Fruit fly (Drosophila melanogaster) whole organism, adult: Measurements from ENCODE around the gene CG7182.

ENCODE experiments used
- CG11617 ChIP-seq: fragments of 200-800 bp; sonication (Bioruptor generic); optimal IDR thresholded peaks from 2 replicates; lab custom pipeline; 2017; ENCODE audit warnings: mild to moderate bottlenecking, missing biosample characterization, missing genetic modification reagents, missing genetic modification characterization
- CG12768 ChIP-seq: fragments of 200-800 bp; sonication (Bioruptor generic); optimal IDR thresholded peaks from 2 replicates; lab custom pipeline; 2017; ENCODE audit warnings: missing biosample characterization, missing genetic modification characterization, mild to moderate bottlenecking, moderate library complexity, missing genetic modification reagents
- CG14711 ChIP-seq: fragments of 200-800 bp; sonication (Bioruptor generic); optimal IDR thresholded peaks from 2 replicates; lab custom pipeline; 2018; ENCODE audit warnings: missing biosample characterization, mild to moderate bottlenecking, missing genetic modification characterization, moderate library complexity
- CG1620 ChIP-seq: fragments of 200-800 bp; sonication (Bioruptor generic); optimal IDR thresholded peaks from 2 replicates; lab custom pipeline; 2016; ENCODE audit warnings: missing biosample characterization, missing genetic modification characterization
- CG33017 ChIP-seq: fragments of 200-800 bp; sonication (Bioruptor generic); optimal IDR thresholded peaks from 2 replicates; lab custom pipeline; 2018; ENCODE audit warnings: missing biosample characterization, mild to moderate bottlenecking, missing genetic modification characterization, moderate library complexity
- CG5204 ChIP-seq: fragments of 200-800 bp; sonication (Bioruptor generic); optimal IDR thresholded peaks from 2 replicates; lab custom pipeline; 2016; ENCODE audit warnings: missing biosample characterization, missing genetic modification characterization
- CG7045 ChIP-seq: fragments of 200-800 bp; sonication (Bioruptor generic); optimal IDR thresholded peaks from 2 replicates; lab custom pipeline; 2017; ENCODE audit warnings: missing biosample characterization, mild to moderate bottlenecking, missing genetic modification characterization
- CG7101 ChIP-seq: fragments of 200-800 bp; sonication (Bioruptor generic); optimal IDR thresholded peaks from 2 replicates; lab custom pipeline; 2018; ENCODE audit warnings: missing biosample characterization, mild to moderate bottlenecking, missing genetic modification characterization, moderate library complexity
- Clk ChIP-seq: fragments of 200-800 bp; sonication (Bioruptor generic); optimal IDR thresholded peaks from 2 replicates; lab custom pipeline; 2017; ENCODE audit warnings: missing biosample characterization, missing genetic modification characterization
- Crg-1 ChIP-seq: fragments of 200-800 bp; sonication (Bioruptor generic); optimal IDR thresholded peaks from 2 replicates; lab custom pipeline; 2016; ENCODE audit warnings: missing biosample characterization, missing genetic modification characterization
- Hr96 ChIP-seq: fragments of 200-800 bp; sonication (Bioruptor generic); optimal IDR thresholded peaks from 2 replicates; lab custom pipeline; 2016; ENCODE audit warnings: missing biosample characterization, missing genetic modification characterization
- Mnt ChIP-seq: fragments of 200-800 bp; sonication (Bioruptor generic); optimal IDR thresholded peaks from 2 replicates; lab custom pipeline; 2016; ENCODE audit warnings: missing biosample characterization, mild to moderate bottlenecking, missing genetic modification characterization
- bab1 ChIP-seq: fragments of 200-800 bp; sonication (Bioruptor generic); optimal IDR thresholded peaks from 3 replicates; lab custom pipeline; 2019; ENCODE audit warnings: missing biosample characterization, mild to moderate bottlenecking, missing genetic modification characterization, moderate library complexity
- cic ChIP-seq: fragments of 200-800 bp; sonication (Bioruptor generic); optimal IDR thresholded peaks from 2 replicates; lab custom pipeline; 2017; ENCODE audit warnings: missing biosample characterization, mild to moderate bottlenecking, missing genetic modification characterization, moderate library complexity
- cnc ChIP-seq, 2 experiments: fragments of >200 bp; optimal IDR thresholded peaks; 2 replicates each; lab custom pipeline; 2017
- kay ChIP-seq: fragments of 200-800 bp; sonication (Bioruptor generic); peaks from one replicate; lab custom pipeline; 2016; ENCODE audit warnings: missing biosample characterization, missing genetic modification characterization, borderline replicate concordance
- ovo ChIP-seq: fragments of 200-800 bp; sonication (Bioruptor generic); optimal IDR thresholded peaks from 2 replicates; lab custom pipeline; 2016; ENCODE audit warnings: missing biosample characterization, missing genetic modification characterization
- pad ChIP-seq: fragments of 200-800 bp; sonication (Bioruptor generic); optimal IDR thresholded peaks from 3 replicates; lab custom pipeline; 2017; ENCODE audit warnings: missing biosample characterization, missing genetic modification characterization, mild to moderate bottlenecking, moderate library complexity, missing genetic modification reagents
- tj ChIP-seq: fragments of 200-800 bp; sonication (Bioruptor generic); optimal IDR thresholded peaks from 3 replicates; lab custom pipeline; 2017; ENCODE audit warnings: missing biosample characterization, mild to moderate bottlenecking, missing genetic modification characterization, moderate library complexity
- toe ChIP-seq: fragments of 200-800 bp; sonication (Bioruptor generic); optimal IDR thresholded peaks from 2 replicates; lab custom pipeline; 2016; ENCODE audit warnings: missing biosample characterization, missing genetic modification characterization

Gene CG7182

DNA sequence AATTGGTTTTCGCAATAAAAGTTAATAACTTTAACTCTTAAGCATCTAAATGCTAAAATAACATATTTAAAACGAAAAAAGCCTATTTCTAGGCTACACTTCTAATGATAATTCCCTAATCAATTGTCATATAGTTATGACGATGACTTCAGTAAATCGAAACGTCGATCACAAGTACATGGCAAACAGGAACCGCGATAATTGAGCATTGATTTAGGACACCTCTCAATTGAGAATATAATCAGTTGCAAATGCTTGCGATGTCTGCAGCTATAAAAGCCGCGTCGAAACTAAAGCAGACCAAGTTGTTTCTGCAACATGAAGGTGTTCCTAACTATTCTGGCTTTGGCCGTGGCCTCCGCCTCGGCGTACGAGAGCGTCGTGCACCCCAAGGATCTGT is 45.1 kb upstream of the CG7182 start, which contains the start of gene Jon66Ci:
TSS of gene Jon66Ci (plus strand) at position 301 of the 400 bp plus-strand sequence.
- TF ChIP-seq CG1620, result no peak
- no peak for TF ChIP-seq Mnt (GFP tag; lab: Kevin White, UChicago)
- no peak for TF ChIP-seq pad (GFP tag; lab: Kevin White, UChicago)
- TF ChIP-seq Clk, result no peak
- no peak for TF ChIP-seq CG12768 (GFP tag; lab: Kevin White, UChicago)
- TF ChIP-seq bab1 (GFP tag; lab: Kevin White, UChicago), result no peak
- no peak for TF ChIP-seq cnc (optimal IDR thresholded peaks at IDR 0.05; lab: Kevin White, UChicago)
- TF ChIP-seq ovo (GFP tag; lab: Kevin White, UChicago), result no peak
- TF ChIP-seq kay, result no peak
- TF ChIP-seq cic, result no peak

DNA sequence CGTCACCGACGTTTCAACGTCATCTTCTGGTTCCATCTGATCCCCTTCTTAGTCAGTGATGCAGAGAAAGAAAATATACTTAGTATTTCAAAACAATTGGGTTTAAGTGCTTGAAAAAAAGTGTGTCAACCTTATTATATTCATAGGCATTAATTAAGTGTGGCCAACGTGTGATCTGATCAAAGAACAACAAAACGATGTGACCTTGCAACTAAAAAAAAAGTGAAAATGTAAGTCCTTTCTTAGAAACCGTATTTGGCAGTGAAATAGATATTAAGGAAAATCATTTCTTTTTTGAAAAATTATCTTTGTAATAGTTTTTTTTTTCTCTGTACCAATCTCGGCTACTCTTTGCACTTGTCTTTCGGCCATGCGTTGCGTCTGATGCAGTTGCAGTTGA is 38.9 kb upstream of the CG7182 start:
- no peak for TF ChIP-seq CG11617 (GFP tag; lab: Kevin White, UChicago)
- TF ChIP-seq kay, result no peak
- TF ChIP-seq ovo (GFP tag; lab: Kevin White, UChicago), result no peak
- no peak for TF ChIP-seq CG33017 (tag; lab: Kevin White, UChicago)
- no peak for TF ChIP-seq CG7045 (GFP tag; lab: Kevin White, UChicago)
- TF ChIP-seq CG5204 (GFP tag; lab: Kevin White, UChicago), result no peak

DNA sequence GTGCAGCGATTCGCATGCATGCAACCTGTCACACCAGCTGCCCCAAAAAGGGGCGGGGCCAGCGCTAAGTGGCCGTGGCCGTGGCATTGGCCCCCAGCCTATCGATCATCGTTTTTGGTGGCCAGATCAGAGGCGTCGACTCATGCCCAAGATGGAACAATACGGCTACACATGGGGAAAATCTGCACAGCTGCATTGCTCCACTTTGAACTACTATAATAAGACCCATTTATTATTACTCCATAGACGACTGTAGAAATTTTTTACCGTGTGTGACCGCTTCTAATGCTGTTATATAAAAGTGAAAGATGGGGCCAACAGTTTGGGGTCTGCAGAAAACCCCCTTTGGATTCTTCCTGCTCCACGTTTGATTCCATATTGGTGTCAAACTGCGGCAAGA is 37.8 kb upstream of the CG7182 start:
- TF ChIP-seq CG11617 (GFP tag; lab: Kevin White, UChicago), result no peak
- no peak for TF ChIP-seq CG33017 (tag; lab: Kevin White, UChicago)
- TF ChIP-seq Crg-1 (GFP tag; lab: Kevin White, UChicago), result no peak
- no peak for TF ChIP-seq pad (GFP tag; lab: Kevin White, UChicago)
- TF ChIP-seq Mnt (GFP tag; lab: Kevin White, UChicago), result no peak
- TF ChIP-seq CG1620, result no peak

DNA sequence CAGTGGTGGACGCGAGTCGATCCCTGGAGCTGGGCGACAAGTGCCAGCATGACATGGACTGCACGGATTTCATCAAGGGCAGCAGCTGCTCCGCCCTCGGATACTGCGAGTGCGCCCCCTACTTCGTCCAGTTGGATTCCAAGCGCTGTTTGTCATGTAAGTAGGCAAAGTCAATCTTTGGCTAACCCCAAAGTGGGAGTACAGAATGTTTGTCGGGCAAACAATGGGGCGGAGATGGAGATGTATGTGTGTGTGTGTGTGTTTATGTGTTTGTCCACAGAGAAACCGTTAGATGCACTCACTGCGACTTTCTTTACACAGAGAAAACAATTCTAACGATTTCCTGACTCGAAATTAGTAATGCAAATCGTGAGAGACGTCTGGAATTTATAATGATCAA is 33.0 kb upstream of the CG7182 start:
- TF ChIP-seq cic, result no peak
- no peak for TF ChIP-seq toe (GFP tag; lab: Kevin White, UChicago)
- TF ChIP-seq ovo (GFP tag; lab: Kevin White, UChicago), result no peak
- TF ChIP-seq CG11617 (GFP tag; lab: Kevin White, UChicago), result no peak
- no peak for TF ChIP-seq kay
- TF ChIP-seq cnc (optimal IDR thresholded peaks at IDR 0.05; lab: Kevin White, UChicago), result no peak

DNA sequence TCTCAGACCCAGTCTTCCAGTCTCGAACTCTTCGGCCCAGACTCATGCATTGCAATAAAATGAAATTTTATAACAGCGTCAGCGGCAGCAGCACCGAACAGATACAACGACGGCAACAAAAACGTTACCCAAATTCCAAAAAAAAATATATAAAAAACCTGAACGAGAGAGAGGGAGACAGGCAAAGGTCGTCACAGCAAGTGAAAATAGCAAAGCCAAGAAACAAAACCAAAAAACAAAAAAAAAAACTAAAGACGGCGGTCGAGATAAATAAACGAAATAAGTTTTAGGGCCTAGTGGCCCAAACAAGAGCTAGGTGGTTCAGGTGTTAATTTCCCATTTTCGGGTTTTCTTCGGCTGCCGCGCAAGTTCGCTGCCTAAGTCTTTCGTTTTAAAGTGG is 27.9 kb upstream of the CG7182 start:
- TF ChIP-seq CG7101 (tag; lab: Kevin White, UChicago), result no peak
- no peak for TF ChIP-seq kay
- no peak for TF ChIP-seq ovo (GFP tag; lab: Kevin White, UChicago)
- TF ChIP-seq CG33017 (tag; lab: Kevin White, UChicago), result no peak
- TF ChIP-seq tj (GFP tag; lab: Kevin White, UChicago), result no peak
- TF ChIP-seq cnc (optimal IDR thresholded peaks at IDR 0.05; lab: Kevin White, UChicago), result no peak
- TF ChIP-seq CG12768 (GFP tag; lab: Kevin White, UChicago), result no peak
- no peak for TF ChIP-seq CG5204 (GFP tag; lab: Kevin White, UChicago)
- TF ChIP-seq bab1 (GFP tag; lab: Kevin White, UChicago), result no peak
- TF ChIP-seq toe (GFP tag; lab: Kevin White, UChicago), result no peak
- TF ChIP-seq Crg-1 (GFP tag; lab: Kevin White, UChicago), result no peak
- TF ChIP-seq CG1620, result no peak
- TF ChIP-seq pad (GFP tag; lab: Kevin White, UChicago), result no peak
- no peak for TF ChIP-seq Clk
- TF ChIP-seq Mnt (GFP tag; lab: Kevin White, UChicago), result no peak
- no peak for TF ChIP-seq CG11617 (GFP tag; lab: Kevin White, UChicago)
- no peak for TF ChIP-seq Hr96 (GFP tag; lab: Kevin White, UChicago)
- TF ChIP-seq cic, result no peak
- no peak for TF ChIP-seq CG7045 (GFP tag; lab: Kevin White, UChicago)

DNA sequence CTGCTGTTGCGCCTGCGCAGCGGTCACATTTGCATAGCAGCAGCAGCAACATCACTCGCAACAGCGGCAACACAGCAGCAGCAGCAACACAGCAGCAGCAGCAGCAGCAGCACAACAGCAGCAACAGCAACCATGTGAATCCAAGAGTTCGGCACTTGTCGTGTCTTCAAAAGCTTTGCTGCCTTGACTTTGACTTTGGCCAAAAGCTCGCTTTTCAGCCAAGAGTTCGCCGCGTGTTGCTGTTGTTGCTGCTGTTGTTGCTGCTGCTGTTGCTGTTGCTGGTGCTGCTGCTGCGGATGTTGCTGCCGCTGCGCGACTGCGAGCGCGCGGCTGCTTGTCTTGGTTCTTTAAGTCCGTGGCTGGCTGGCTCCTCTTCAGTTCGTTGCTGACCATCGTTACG is 25.9 kb upstream of the CG7182 start, which contains the start of gene ImpE1:
TSS of gene ImpE1 (plus strand) at position 371 of the 400 bp plus-strand sequence.
- TF ChIP-seq kay, result no peak
- no peak for TF ChIP-seq pad (GFP tag; lab: Kevin White, UChicago)
- TF ChIP-seq CG14711 (tag; lab: Kevin White, UChicago), result no peak
- no peak for TF ChIP-seq cnc (optimal IDR thresholded peaks at IDR 0.05; lab: Kevin White, UChicago)
- TF ChIP-seq Crg-1 (GFP tag; lab: Kevin White, UChicago), result no peak

DNA sequence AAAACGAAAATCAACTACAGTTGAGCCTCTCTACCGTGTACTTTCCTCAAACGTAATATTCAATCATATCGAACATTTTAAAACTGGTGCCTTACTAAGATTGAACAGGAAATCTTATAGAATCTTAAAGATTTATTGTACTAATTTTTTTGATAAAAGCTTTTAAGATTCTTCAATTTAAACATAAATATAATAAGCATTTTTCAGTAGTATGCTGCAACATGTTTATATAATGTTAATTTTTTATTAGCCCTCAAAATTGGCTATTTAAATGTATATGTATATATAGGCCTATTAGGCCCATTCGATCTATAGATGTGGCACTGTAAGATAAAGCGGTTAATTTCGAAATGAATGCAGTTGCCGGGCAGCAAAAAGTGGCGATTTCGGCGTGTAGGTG is 25.4 kb upstream of the CG7182 start:
- TF ChIP-seq bab1 (GFP tag; lab: Kevin White, UChicago), result no peak
- TF ChIP-seq pad (GFP tag; lab: Kevin White, UChicago), result no peak
- TF ChIP-seq CG7101 (tag; lab: Kevin White, UChicago), result no peak
- no peak for TF ChIP-seq CG14711 (tag; lab: Kevin White, UChicago)
- no peak for TF ChIP-seq kay
- no peak for TF ChIP-seq CG12768 (GFP tag; lab: Kevin White, UChicago)
- no peak for TF ChIP-seq CG1620
- no peak for TF ChIP-seq tj (GFP tag; lab: Kevin White, UChicago)
- TF ChIP-seq CG33017 (tag; lab: Kevin White, UChicago), result no peak
- no peak for TF ChIP-seq Crg-1 (GFP tag; lab: Kevin White, UChicago)
- TF ChIP-seq ovo (GFP tag; lab: Kevin White, UChicago), result no peak
- no peak for TF ChIP-seq CG11617 (GFP tag; lab: Kevin White, UChicago)
- no peak for TF ChIP-seq toe (GFP tag; lab: Kevin White, UChicago)
- no peak for TF ChIP-seq cic
- no peak for TF ChIP-seq CG7045 (GFP tag; lab: Kevin White, UChicago)
- TF ChIP-seq Clk, result no peak
